Fruit fly (Drosophila melanogaster) whole organism, embryonic: Measurements from ENCODE around the gene CG43759.
A peak's percentile ranks its signal among the peaks of the same experiment; 100 is the strongest.

Source experiments
- Abd-B ChIP-seq: fragments of 200-800 bp; sonication (Bioruptor generic); optimal IDR thresholded peaks from 2 replicates; lab custom pipeline; 2018; ENCODE audit warnings: missing biosample characterization, mild to moderate bottlenecking, missing genetic modification characterization, moderate library complexity
- Bteb2 ChIP-seq: fragments of 200-800 bp; sonication (Bioruptor generic); optimal IDR thresholded peaks from 2 replicates; lab custom pipeline; 2016; ENCODE audit warnings: missing biosample characterization, missing genetic modification characterization
- C15 ChIP-seq: fragments of 200-800 bp; sonication (Bioruptor generic); IDR thresholded peaks from 3 replicates; pipeline ENCODE4 v1.3.6; 2022; ENCODE audit warnings: missing biosample characterization, missing genetic modification characterization
- CG10321 ChIP-seq: fragments of 200-800 bp; sonication (Bioruptor generic); IDR thresholded peaks from 2 replicates; pipeline ENCODE4 v1.3.6; 2022; ENCODE audit warnings: missing biosample characterization, missing genetic modification characterization
- CG10431 ChIP-seq: fragments of 200-800 bp; sonication (Bioruptor generic); optimal IDR thresholded peaks from 3 replicates; lab custom pipeline; 2018; ENCODE audit warnings: missing biosample characterization, mild to moderate bottlenecking, missing genetic modification characterization
- CG11093 ChIP-seq: fragments of 200-800 bp; sonication (Bioruptor generic); IDR thresholded peaks from 3 replicates; pipeline ENCODE4 v1.3.6; 2022; ENCODE audit warnings: missing biosample characterization, missing genetic modification characterization
- CG11723 ChIP-seq: fragments of 200-800 bp; sonication (Bioruptor generic); optimal IDR thresholded peaks from 2 replicates; lab custom pipeline; 2017; ENCODE audit warnings: missing biosample characterization, mild to moderate bottlenecking, missing genetic modification characterization
- CG12942 ChIP-seq: fragments of 200-800 bp; sonication (Bioruptor generic); optimal IDR thresholded peaks from 3 replicates; lab custom pipeline; 2016; ENCODE audit warnings: missing biosample characterization, missing genetic modification characterization
- CG13123 ChIP-seq: fragments of 200-800 bp; sonication (Bioruptor generic); optimal IDR thresholded peaks from 2 replicates; lab custom pipeline; 2016; ENCODE audit warnings: missing biosample characterization, missing genetic modification characterization
- CG14710 ChIP-seq: fragments of 200-800 bp; sonication (Bioruptor generic); optimal IDR thresholded peaks from 3 replicates; lab custom pipeline; 2019; ENCODE audit warnings: missing biosample characterization, mild to moderate bottlenecking, missing genetic modification characterization, moderate library complexity
- CG1529 ChIP-seq: fragments of 200-800 bp; sonication (Bioruptor generic); optimal IDR thresholded peaks from 3 replicates; lab custom pipeline; 2018; ENCODE audit warnings: missing biosample characterization, missing genetic modification characterization
- CG15514 ChIP-seq: fragments of 200-800 bp; sonication (Bioruptor generic); optimal IDR thresholded peaks from 3 replicates; lab custom pipeline; 2017; ENCODE audit warnings: missing biosample characterization, missing genetic modification characterization, mild to moderate bottlenecking, moderate library complexity, missing genetic modification reagents
- CG16863 ChIP-seq: fragments of 200-800 bp; sonication (Bioruptor generic); optimal IDR thresholded peaks from 3 replicates; lab custom pipeline; 2016; ENCODE audit warnings: missing biosample characterization, missing genetic modification characterization
- CG2129 ChIP-seq: fragments of 200-800 bp; sonication (Bioruptor generic); IDR thresholded peaks from 2 replicates; pipeline ENCODE4 v1.3.6; 2022; ENCODE audit warnings: missing biosample characterization, missing genetic modification characterization; ENCODE audit not compliant: partially characterized antibody
- CG31441 ChIP-seq: fragments of 200-800 bp; sonication (Bioruptor generic); IDR thresholded peaks from 2 replicates; pipeline ENCODE4 v1.3.6; 2022; ENCODE audit warnings: missing biosample characterization, missing genetic modification characterization
- CG34376 ChIP-seq: fragments of 200-800 bp; sonication (Bioruptor generic); optimal IDR thresholded peaks from 2 replicates; lab custom pipeline; 2018; ENCODE audit warnings: missing biosample characterization, mild to moderate bottlenecking, missing genetic modification characterization
- CG3847 ChIP-seq: fragments of 200-800 bp; sonication (Bioruptor generic); IDR thresholded peaks from 2 replicates; pipeline ENCODE4 v1.3.6; 2022; ENCODE audit warnings: missing biosample characterization, missing genetic modification characterization
- CG4282 ChIP-seq: fragments of 200-800 bp; sonication (Bioruptor generic); optimal IDR thresholded peaks from 2 replicates; lab custom pipeline; 2016; ENCODE audit warnings: missing biosample characterization, missing genetic modification characterization
- CG5180 ChIP-seq: fragments of 200-800 bp; sonication (Bioruptor generic); optimal IDR thresholded peaks from 3 replicates; lab custom pipeline; 2017; ENCODE audit warnings: missing biosample characterization, missing genetic modification characterization, mild to moderate bottlenecking, moderate library complexity, missing genetic modification reagents
- CG6683 ChIP-seq: fragments of 200-800 bp; sonication (Bioruptor generic); optimal IDR thresholded peaks from 2 replicates; lab custom pipeline; 2017; ENCODE audit warnings: missing biosample characterization, mild to moderate bottlenecking, missing genetic modification characterization, missing genetic modification reagents
- CG6813 ChIP-seq: fragments of 200-800 bp; sonication (Bioruptor generic); optimal IDR thresholded peaks from 2 replicates; lab custom pipeline; 2017; ENCODE audit warnings: missing biosample characterization, missing genetic modification characterization, mild to moderate bottlenecking, moderate library complexity, missing genetic modification reagents
- CG7745 ChIP-seq: fragments of 200-800 bp; sonication (Bioruptor generic); optimal IDR thresholded peaks from 2 replicates; lab custom pipeline; 2018; ENCODE audit warnings: missing biosample characterization, mild to moderate bottlenecking, missing genetic modification characterization, moderate library complexity
- CG7987 ChIP-seq: fragments of 200-800 bp; sonication (Bioruptor generic); optimal IDR thresholded peaks from 2 replicates; lab custom pipeline; 2018; ENCODE audit warnings: missing biosample characterization, mild to moderate bottlenecking, missing genetic modification characterization, moderate library complexity
- CG9609 ChIP-seq: fragments of 200-800 bp; sonication (Bioruptor generic); optimal IDR thresholded peaks from 3 replicates; lab custom pipeline; 2016; ENCODE audit warnings: missing biosample characterization, missing genetic modification characterization
- CG9727 ChIP-seq: fragments of 200-800 bp; sonication (Bioruptor generic); optimal IDR thresholded peaks from 3 replicates; lab custom pipeline; 2017; ENCODE audit warnings: missing biosample characterization, mild to moderate bottlenecking, missing genetic modification characterization
- CG9797 ChIP-seq: fragments of 200-800 bp; sonication (Bioruptor generic); optimal IDR thresholded peaks from 3 replicates; lab custom pipeline; 2018; ENCODE audit warnings: missing biosample characterization, mild to moderate bottlenecking, missing genetic modification characterization
- CkIIα-i1 ChIP-seq: fragments of 200-800 bp; sonication (Bioruptor generic); IDR thresholded peaks from 2 replicates; pipeline ENCODE4 v1.3.6; 2022; ENCODE audit warnings: missing biosample characterization, missing genetic modification characterization
- Ets65A ChIP-seq: fragments of 200-800 bp; sonication (Bioruptor generic); peaks from one replicate; lab custom pipeline; 2016; ENCODE audit warnings: missing biosample characterization, missing genetic modification characterization
- H2.0 ChIP-seq: fragments of 200-800 bp; sonication (Bioruptor generic); IDR thresholded peaks from 2 replicates; pipeline ENCODE4 v1.3.6; 2022; ENCODE audit warnings: missing biosample characterization, missing genetic modification characterization
- Hr51 ChIP-seq, 2 experiments: fragments of 200-800 bp; sonication (Bioruptor generic); optimal IDR thresholded peaks; 2 replicates in 1 of 2; 3 replicates in 1 of 2; lab custom pipeline; 2016 to 2018; ENCODE audit warnings: missing biosample characterization in 2 of 2, missing genetic modification characterization in 2 of 2, mild to moderate bottlenecking in 1 of 2, moderate library complexity in 1 of 2
- Lim3 ChIP-seq: fragments of 200-800 bp; sonication (Bioruptor generic); IDR thresholded peaks from 2 replicates; pipeline ENCODE4 v1.3.6; 2022; ENCODE audit warnings: missing biosample characterization, missing genetic modification characterization
- NFAT ChIP-seq: fragments of 200-800 bp; sonication (Bioruptor generic); IDR thresholded peaks from 2 replicates; pipeline ENCODE4 v1.3.6; 2022; ENCODE audit warnings: missing biosample characterization, missing genetic modification characterization
- Sox102F ChIP-seq: fragments of 200-800 bp; sonication (Bioruptor generic); optimal IDR thresholded peaks from 2 replicates; lab custom pipeline; 2018; ENCODE audit warnings: missing biosample characterization, mild to moderate bottlenecking, missing genetic modification characterization, moderate library complexity
- Sry-δ ChIP-seq: fragments of 200-800 bp; sonication (Bioruptor generic); optimal IDR thresholded peaks from 2 replicates; lab custom pipeline; 2016; ENCODE audit warnings: missing biosample characterization, missing genetic modification characterization
- ab ChIP-seq: fragments of 200-800 bp; sonication (Bioruptor generic); optimal IDR thresholded peaks from 2 replicates; lab custom pipeline; 2016; ENCODE audit warnings: missing biosample characterization, missing genetic modification characterization
- al ChIP-seq: fragments of 200-800 bp; sonication (Bioruptor generic); IDR thresholded peaks from 2 replicates; pipeline ENCODE4 v1.3.6; 2022; ENCODE audit warnings: missing biosample characterization, missing genetic modification characterization
- ara ChIP-seq: fragments of 200-800 bp; sonication (Bioruptor generic); IDR thresholded peaks from 2 replicates; pipeline ENCODE4 v1.3.6; 2022; ENCODE audit warnings: missing biosample characterization, missing genetic modification characterization
- ase ChIP-seq: fragments of 200-800 bp; sonication (Bioruptor generic); IDR thresholded peaks from 3 replicates; pipeline ENCODE4 v1.3.6; 2022; ENCODE audit warnings: missing biosample characterization, missing genetic modification characterization
- bab2 ChIP-seq: fragments of 200-800 bp; sonication (Bioruptor generic); optimal IDR thresholded peaks from 2 replicates; lab custom pipeline; 2016; ENCODE audit warnings: missing biosample characterization, missing genetic modification characterization
- cas ChIP-seq: fragments of 200-800 bp; sonication (Bioruptor generic); IDR thresholded peaks from 2 replicates; pipeline ENCODE4 v1.3.6; 2022; ENCODE audit warnings: missing biosample characterization, missing genetic modification characterization
- dimm ChIP-seq: fragments of 200-800 bp; sonication (Bioruptor generic); IDR thresholded peaks from 2 replicates; pipeline ENCODE4 v1.3.6; 2022; ENCODE audit warnings: missing biosample characterization, missing genetic modification characterization
- disco-r ChIP-seq: fragments of 200-800 bp; sonication (Bioruptor generic); optimal IDR thresholded peaks from 2 replicates; lab custom pipeline; 2016; ENCODE audit warnings: missing biosample characterization, missing genetic modification characterization
- fru ChIP-seq: fragments of >200 bp; optimal IDR thresholded peaks from 2 replicates; lab custom pipeline; 2017
- fu2 ChIP-seq: fragments of 200-800 bp; sonication (Bioruptor generic); optimal IDR thresholded peaks from 2 replicates; lab custom pipeline; 2016; ENCODE audit warnings: missing biosample characterization, missing genetic modification characterization
- gem ChIP-seq: fragments of 200-800 bp; sonication (Bioruptor generic); optimal IDR thresholded peaks from 2 replicates; lab custom pipeline; 2019; ENCODE audit warnings: missing biosample characterization, mild to moderate bottlenecking, missing genetic modification characterization, moderate library complexity
- knrl ChIP-seq: fragments of 200-800 bp; sonication (Bioruptor generic); IDR thresholded peaks from 3 replicates; pipeline ENCODE4 v1.3.6; 2022; ENCODE audit warnings: missing biosample characterization, missing genetic modification characterization; ENCODE audit not compliant: partially characterized antibody
- pan ChIP-seq, 4 experiments: fragments of >200 bp in 3 of 4; fragments of 200-800 bp in 1 of 4; sonication (Bioruptor generic) in 1 of 4; optimal IDR thresholded peaks in 3 of 4; IDR thresholded peaks in 1 of 4; 2 replicates each; pipeline versions ENCODE4 v1.3.6 to Lab custom; 2017 to 2022; ENCODE audit warnings: missing biosample characterization in 2 of 4, missing genetic modification characterization in 2 of 4, mixed read lengths in 1 of 4
- pzg ChIP-seq: fragments of 200-800 bp; sonication (Bioruptor generic); optimal IDR thresholded peaks from 3 replicates; lab custom pipeline; 2018; ENCODE audit warnings: missing biosample characterization, mild to moderate bottlenecking, missing genetic modification characterization, moderate library complexity
- sim ChIP-seq: fragments of 200-800 bp; sonication (Bioruptor generic); IDR thresholded peaks from 2 replicates; pipeline ENCODE4 v1.3.6; 2022; ENCODE audit warnings: missing biosample characterization, missing genetic modification characterization
- unpg ChIP-seq: fragments of 200-800 bp; sonication (Bioruptor generic); optimal IDR thresholded peaks from 3 replicates; lab custom pipeline; 2018; ENCODE audit warnings: missing biosample characterization, mild to moderate bottlenecking, missing genetic modification characterization, moderate library complexity

Gene CG43759

DNA sequence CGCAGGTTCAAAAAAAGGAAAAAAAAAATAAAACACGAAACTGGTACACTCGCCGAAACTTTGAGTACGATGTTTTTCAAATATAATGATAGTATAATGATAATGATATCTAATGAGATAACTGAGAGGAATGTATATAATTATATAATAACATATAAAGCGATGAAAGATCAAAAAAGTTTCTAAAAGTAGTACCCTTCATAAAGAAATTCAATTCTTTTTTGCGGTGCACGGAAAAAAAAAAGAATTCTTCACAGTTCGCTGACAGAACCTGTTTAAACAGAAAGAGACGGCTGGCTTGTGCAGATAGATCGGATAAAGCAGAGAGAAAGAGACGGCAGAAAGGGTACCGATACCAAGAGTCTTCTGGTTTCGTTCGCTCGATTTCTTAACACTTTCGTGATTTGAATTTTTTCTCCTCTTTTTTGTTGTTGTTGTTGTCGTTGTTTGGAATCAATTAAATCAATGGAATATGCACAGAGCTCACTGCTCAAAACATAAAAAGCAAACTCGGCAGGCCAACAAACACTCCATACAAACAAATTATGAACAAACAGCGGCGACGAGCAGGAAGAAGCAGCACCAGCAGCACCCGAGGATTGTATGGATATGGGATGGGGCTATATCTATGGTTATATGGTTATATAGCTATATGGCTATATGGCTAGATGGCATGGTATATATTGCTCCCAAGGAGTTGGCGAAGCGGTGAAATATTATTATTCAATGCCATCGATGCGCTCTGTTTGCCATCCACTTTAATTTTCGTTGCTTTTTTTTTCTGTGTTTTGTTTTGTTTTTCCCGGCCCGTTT, 8.2 kb downstream of the CG43759 start (continued):
- TF ChIP-seq bab2 (GFP tag; lab: Kevin White, UChicago) (no peak), CG9797 (GFP tag; lab: Kevin White, UChicago) (no peak), CG7745 (tag; lab: Kevin White, UChicago) (no peak), CG10431 (no peak), CG11093 (GFP tag; lab: Robert Waterston, UW) (no peak), knrl (no peak), sim (GFP tag; lab: Robert Waterston, UW) (no peak), CG9727 (GFP tag; lab: Kevin White, UChicago) (peak; percentile 72), H2.0 (GFP tag; lab: Robert Waterston, UW) (peak; percentile 59), Sry-δ (GFP tag; lab: Kevin White, UChicago) (no peak), CG3847 (GFP tag; lab: Robert Waterston, UW) (peak; percentile 64), Sox102F (GFP tag; lab: Kevin White, UChicago) (peak; percentile 53), gem (tag; lab: Kevin White, UChicago) (peak; percentile 89), CG10321 (peak; percentile 90), CG11723 (GFP tag; lab: Kevin White, UChicago) (no peak), CG5180 (GFP tag; lab: Kevin White, UChicago) (no peak), NFAT (GFP tag; lab: Robert Waterston, UW) (no peak), CG34376 (GFP tag; lab: Kevin White, UChicago) (no peak), CG13123 (peak; percentile 39), CG7987 (GFP tag; lab: Kevin White, UChicago) (no peak), CG31441 (GFP tag; lab: Robert Waterston, UW) (peak; percentile 72), Bteb2 (GFP tag; lab: Kevin White, UChicago) (no peak), CG15514 (no peak), ab (GFP tag; lab: Kevin White, UChicago) (no peak), dimm (GFP tag; lab: Robert Waterston, UW) (no peak), CG6813 (GFP tag; lab: Kevin White, UChicago) (no peak), Lim3 (GFP tag; lab: Robert Waterston, UW) (no peak), CkIIα-i1 (GFP tag; lab: Robert Waterston, UW) (no peak), CG4282 (GFP tag; lab: Kevin White, UChicago) (no peak), CG14710 (tag; lab: Kevin White, UChicago) (peak; percentile 53), CG1529 (GFP tag; lab: Kevin White, UChicago) (no peak), unpg (GFP tag; lab: Kevin White, UChicago) (peak; percentile 80), cas (no peak), CG9609 (GFP tag; lab: Kevin White, UChicago) (no peak), Hr51 (GFP tag; optimal IDR thresholded peaks at IDR 0.05; lab: Kevin White, UChicago) (peak; percentile 39 to 46), CG16863 (GFP tag; lab: Kevin White, UChicago) (no peak), Ets65A (GFP tag; lab: Kevin White, UChicago) (no peak), CG12942 (GFP tag; lab: Kevin White, UChicago) (peak; percentile 36), pan (optimal IDR thresholded peaks at IDR 0.05; lab: Kevin White, UChicago) (no peak), pan (GFP tag; optimal IDR thresholded peaks at IDR 0.05 in 1 of 2, IDR thresholded peaks at IDR 0.05 in 1 of 2) (no peak), ara (GFP tag; lab: Robert Waterston, UW) (peak; percentile 41; the same call in 1 of the 2 replicates), ase (no peak), CG6683 (GFP tag; lab: Kevin White, UChicago) (no peak), pzg (GFP tag; lab: Kevin White, UChicago) (no peak), fu2 (GFP tag; lab: Kevin White, UChicago) (no peak), Abd-B (GFP tag; lab: Kevin White, UChicago) (peak; percentile 44), fru (lab: Kevin White, UChicago) (no peak), al (GFP tag; lab: Robert Waterston, UW) (peak; percentile 58), disco-r (no peak), CG2129 (GFP tag; lab: Robert Waterston, UW) (no peak), C15 (GFP tag; lab: Robert Waterston, UW) (no peak)
